Worm (Caenorhabditis elegans): Measurements from ENCODE around the gene T07F10.3.

DNA sequence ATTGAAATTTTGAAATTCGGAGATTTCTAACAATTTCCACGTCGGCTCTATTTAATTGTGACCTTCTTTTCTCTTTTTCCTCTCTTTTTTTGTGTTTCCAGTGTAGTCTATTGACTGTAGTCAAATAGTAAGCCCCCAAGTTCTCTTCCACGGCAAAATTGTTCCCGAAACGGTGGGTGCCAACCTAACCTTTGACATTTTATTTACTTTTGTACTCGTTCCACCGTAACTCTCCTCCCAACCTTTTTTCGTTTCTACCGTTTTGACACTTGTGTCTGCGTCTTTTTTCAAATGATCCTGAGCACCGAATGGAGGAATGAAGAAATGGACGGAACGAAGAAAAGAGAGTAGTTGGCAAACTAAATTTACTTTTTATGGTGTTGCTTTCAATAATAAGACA lies 895 bp upstream of the T07F10.3 start:
- TF ChIP-seq nhr-25 (tag; optimal IDR thresholded peaks at IDR 0.05; ENCODE audit: borderline replicate concordance, insufficient read depth) (no peak), fos-1 (tag; optimal IDR thresholded peaks at IDR 0.05) (no peak), lim-7 (GFP tag; IDR thresholded peaks at IDR 0.05) (no peak), unc-62 (GFP tag; optimal IDR thresholded peaks at IDR 0.05 in 1 of 2) (peak in 1 of 2 experiments; percentile 47), unc-62 (tag; optimal IDR thresholded peaks at IDR 0.05) (no peak), unc-130 (GFP tag; optimal IDR thresholded peaks at IDR 0.05) (no peak), lin-39 (tag; optimal IDR thresholded peaks at IDR 0.05) (no peak), aly-2 (tag; optimal IDR thresholded peaks at IDR 0.05) (no peak), nhr-237 (tag; optimal IDR thresholded peaks at IDR 0.05) (no peak), zip-11 (GFP tag; IDR thresholded peaks at IDR 0.05) (no peak), rbr-2 (tag; optimal IDR thresholded peaks at IDR 0.05) (no peak), skn-1 (tag; optimal IDR thresholded peaks at IDR 0.05) (no peak), R02D3.7 (tag; optimal IDR thresholded peaks at IDR 0.05) (no peak), dve-1 (tag; optimal IDR thresholded peaks at IDR 0.05; ENCODE audit: insufficient read depth) (no peak)

All from whole organism, L4 larva.